Worm (Caenorhabditis elegans): ENCODE results near the gene pdzd-8.

The pdzd-8 gene

ce11 chrIV:8927093-8927492 is 48.2 kb upstream of the pdzd-8 start (continued):
- TF ChIP-seq blmp-1 (tag; optimal IDR thresholded peaks at IDR 0.05; ENCODE audit: insufficient read depth) (no peak), nhr-25 (tag; optimal IDR thresholded peaks at IDR 0.05) (peak; percentile 54), ceh-82 (tag; optimal IDR thresholded peaks at IDR 0.05) (no peak), mbf-1 (tag; optimal IDR thresholded peaks at IDR 0.05) (no peak), mab-5 (tag; optimal IDR thresholded peaks at IDR 0.05) (peak; percentile 22), mdl-1 (tag; optimal IDR thresholded peaks at IDR 0.05) (peak in 1 of 2 experiments; percentile 45), unc-39 (tag; optimal IDR thresholded peaks at IDR 0.05) (no peak)

DNA sequence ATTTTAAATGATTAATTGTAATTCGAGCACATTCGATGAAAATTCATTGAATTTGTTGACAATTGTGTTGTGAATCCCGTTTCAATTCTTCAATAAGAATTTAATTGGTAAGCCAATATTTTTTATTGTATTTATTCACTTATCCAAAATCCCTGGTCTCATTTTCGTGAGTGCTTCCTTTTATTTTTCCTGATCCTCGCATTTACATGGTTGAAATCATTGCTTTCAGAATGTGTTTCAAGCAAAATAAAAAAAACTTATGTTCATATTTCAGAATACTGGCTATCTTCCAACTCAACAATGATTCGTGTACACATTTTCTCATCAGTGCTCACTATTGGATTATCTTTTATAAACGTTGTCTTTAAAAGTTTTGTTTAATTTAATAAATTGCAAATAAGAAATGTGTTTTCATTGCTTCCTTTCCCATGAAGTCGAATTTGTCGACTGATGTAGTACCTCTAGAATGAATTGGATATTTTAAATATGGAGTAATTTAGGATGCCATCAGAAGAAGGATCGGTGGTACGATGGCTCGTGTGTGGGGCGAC is 45.3 kb upstream of the pdzd-8 start, which contains the start of the genes D1046.18 and slc-25A26:
D1046.18 (plus strand) TSS at position 301 of the 551 bp plus-strand sequence.
slc-25A26 (plus strand) TSS at position 501 of the 551 bp plus-strand sequence.
- TF ChIP-seq sma-9 (GFP tag; optimal IDR thresholded peaks at IDR 0.05) (no peak), sma-9 (tag; optimal IDR thresholded peaks at IDR 0.05) (no peak), mbf-1 (tag; optimal IDR thresholded peaks at IDR 0.05) (no peak), unc-62 (GFP tag; optimal IDR thresholded peaks at IDR 0.05) (no peak), snpc-4 (tag; optimal IDR thresholded peaks at IDR 0.05) (no peak), R02D3.7 (tag; optimal IDR thresholded peaks at IDR 0.05) (no peak), gmeb-1 (tag; optimal IDR thresholded peaks at IDR 0.05) (no peak)

- TF ChIP-seq peb-1 (tag; optimal IDR thresholded peaks at IDR 0.05) (no peak), nhr-21 (tag; optimal IDR thresholded peaks at IDR 0.05) (no peak), unc-55 (GFP tag; optimal IDR thresholded peaks at IDR 0.05) (no peak), F13H6.1 (tag; optimal IDR thresholded peaks at IDR 0.05) (no peak)
Observed at ce11 chrIV:8933575-8933974, 41.8 kb upstream of the pdzd-8 start, which contains the start of gene D1046.4. TSS of gene D1046.4 (plus strand) at chrIV:8933875.

DNA sequence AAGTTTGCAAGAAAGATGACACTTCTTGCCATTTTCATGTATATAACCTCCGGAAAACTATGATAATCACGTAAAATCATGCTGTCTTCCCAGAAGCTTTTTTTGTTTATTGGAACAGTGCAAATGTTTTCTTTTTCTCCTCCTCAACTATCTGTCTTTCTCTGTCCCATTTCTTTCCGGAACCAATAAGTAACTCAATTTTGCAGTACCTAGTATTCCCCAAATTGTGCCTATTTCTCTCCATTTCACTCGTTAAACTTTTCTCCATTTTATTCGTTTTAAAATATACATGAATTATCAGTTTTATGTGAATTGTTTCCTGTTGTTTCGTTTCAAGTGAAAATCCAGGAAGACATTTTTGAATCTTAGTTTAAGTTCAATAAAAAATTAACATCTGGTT is 31.9 kb upstream of the pdzd-8 start:
- TF ChIP-seq ama-1 (optimal IDR thresholded peaks at IDR 0.05) (no peak), Y55F3AM.14 (GFP tag; optimal IDR thresholded peaks at IDR 0.05) (no peak), unc-39 (tag; optimal IDR thresholded peaks at IDR 0.05) (no peak), nhr-77 (tag; optimal IDR thresholded peaks at IDR 0.05) (no peak), lin-13 (GFP tag; optimal IDR thresholded peaks at IDR 0.05) (no peak), elt-3 (tag; optimal IDR thresholded peaks at IDR 0.05) (no peak), nhr-25 (tag; optimal IDR thresholded peaks at IDR 0.05) (no peak), ZK546.5 (tag; optimal IDR thresholded peaks at IDR 0.05) (no peak), sma-9 (GFP tag; optimal IDR thresholded peaks at IDR 0.05) (no peak), sma-9 (tag; optimal IDR thresholded peaks at IDR 0.05) (no peak), unc-62 (GFP tag; optimal IDR thresholded peaks at IDR 0.05) (no peak), mdl-1 (tag; optimal IDR thresholded peaks at IDR 0.05) (no peak), elt-1 (tag; optimal IDR thresholded peaks at IDR 0.05) (no peak)

DNA sequence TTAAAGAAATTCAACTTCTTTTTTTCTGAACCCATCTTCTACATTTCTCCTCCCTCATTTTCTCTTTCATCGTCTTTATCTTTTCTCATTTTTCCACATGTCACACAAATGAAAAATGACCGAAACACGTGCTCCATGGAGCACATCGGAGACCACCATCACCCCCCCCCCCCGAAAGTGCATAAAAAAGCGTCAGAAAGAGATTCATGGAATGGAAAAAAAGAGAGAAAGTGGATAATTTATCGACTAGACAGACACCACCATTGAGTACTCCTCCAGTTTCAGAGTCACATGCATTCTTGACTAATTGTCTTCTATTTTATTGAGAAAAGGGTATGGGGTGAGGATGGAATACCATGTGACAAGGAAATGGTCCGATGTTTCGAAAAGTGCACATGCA is 28.2 kb upstream of the pdzd-8 start:
- TF ChIP-seq aly-2 (tag; optimal IDR thresholded peaks at IDR 0.05) (no peak), lin-11 (tag; optimal IDR thresholded peaks at IDR 0.05) (no peak), mab-5 (tag; optimal IDR thresholded peaks at IDR 0.05) (peak; percentile 85), F13H6.1 (tag; optimal IDR thresholded peaks at IDR 0.05) (peak; percentile 65), zag-1 (tag; optimal IDR thresholded peaks at IDR 0.05) (peak; percentile 13), ceh-16 (tag; optimal IDR thresholded peaks at IDR 0.05) (no peak), ztf-11 (tag; optimal IDR thresholded peaks at IDR 0.05) (no peak), gmeb-1 (tag; optimal IDR thresholded peaks at IDR 0.05) (no peak), sem-4 (tag; optimal IDR thresholded peaks at IDR 0.05) (peak; percentile 78), lin-13 (GFP tag; optimal IDR thresholded peaks at IDR 0.05) (no peak), unc-39 (tag; optimal IDR thresholded peaks at IDR 0.05) (no peak), unc-62 (GFP tag; optimal IDR thresholded peaks at IDR 0.05) (no peak), dmd-4 (tag; optimal IDR thresholded peaks at IDR 0.05) (no peak), ama-1 (optimal IDR thresholded peaks at IDR 0.05) (no peak), lin-39 (tag; optimal IDR thresholded peaks at IDR 0.05) (no peak), skn-1 (tag; optimal IDR thresholded peaks at IDR 0.05) (no peak), ztf-1 (GFP tag; conservative IDR thresholded peaks at IDR 0.05) (no peak), alr-1 (tag; optimal IDR thresholded peaks at IDR 0.05) (no peak), lsy-2 (tag; optimal IDR thresholded peaks at IDR 0.05) (peak in 1 of 2 experiments; percentile 68), Y55F3AM.14 (GFP tag; optimal IDR thresholded peaks at IDR 0.05) (no peak), C34F6.9 (tag; optimal IDR thresholded peaks at IDR 0.05) (peak; percentile 76), egl-27 (tag; optimal IDR thresholded peaks at IDR 0.05) (no peak), nhr-12 (tag; optimal IDR thresholded peaks at IDR 0.05) (no peak), mbf-1 (tag; optimal IDR thresholded peaks at IDR 0.05) (no peak), R02D3.7 (tag; optimal IDR thresholded peaks at IDR 0.05) (no peak), nhr-6 (tag; optimal IDR thresholded peaks at IDR 0.05) (no peak), mdl-1 (tag; optimal IDR thresholded peaks at IDR 0.05) (peak; percentile 18 to 71), nhr-25 (tag; optimal IDR thresholded peaks at IDR 0.05) (no peak), crh-2 (tag; optimal IDR thresholded peaks at IDR 0.05) (peak; percentile 67), sma-9 (GFP tag; optimal IDR thresholded peaks at IDR 0.05) (peak; percentile 49), sma-9 (tag; optimal IDR thresholded peaks at IDR 0.05) (no peak), nhr-23 (tag; optimal IDR thresholded peaks at IDR 0.05) (no peak), blmp-1 (tag; optimal IDR thresholded peaks at IDR 0.05; ENCODE audit: insufficient read depth) (no peak), nhr-129 (tag; optimal IDR thresholded peaks at IDR 0.05) (peak; percentile 62), fos-1 (tag; optimal IDR thresholded peaks at IDR 0.05) (no peak)

Measured in whole organism, L2 larva.